Fruit fly (Drosophila melanogaster) whole organism, embryonic: ENCODE data around the gene CG6961.

ENCODE experiments used
- Adf1 ChIP-seq: fragments of 200-800 bp; sonication (Bioruptor generic); IDR thresholded peaks from 2 replicates; pipeline ENCODE4 v1.3.6; 2022; ENCODE audit warnings: missing biosample characterization, missing genetic modification characterization
- Atf-2 ChIP-seq: fragments of 200-800 bp; sonication (Bioruptor generic); optimal IDR thresholded peaks from 2 replicates; lab custom pipeline; 2016; ENCODE audit warnings: missing biosample characterization, missing genetic modification characterization
- Awh ChIP-seq: fragments of 200-800 bp; sonication (Bioruptor generic); IDR thresholded peaks from 2 replicates; pipeline ENCODE4, ENCODE4 v1.3.6; 2022; ENCODE audit warnings: missing biosample characterization, missing genetic modification characterization
- Bdp1 ChIP-seq: fragments of 200-800 bp; sonication (Bioruptor generic); optimal IDR thresholded peaks from 3 replicates; lab custom pipeline; 2016; ENCODE audit warnings: missing biosample characterization, missing genetic modification characterization
- CG10462 ChIP-seq: fragments of 200-800 bp; sonication (Bioruptor generic); optimal IDR thresholded peaks from 2 replicates; lab custom pipeline; 2016; ENCODE audit warnings: missing biosample characterization, missing genetic modification characterization
- CG10543 ChIP-seq: fragments of 200-800 bp; sonication (Bioruptor generic); optimal IDR thresholded peaks from 3 replicates; lab custom pipeline; 2017; ENCODE audit warnings: missing biosample characterization, mild to moderate bottlenecking, missing genetic modification characterization, moderate library complexity
- CG11504 ChIP-seq: fragments of 200-800 bp; sonication (Bioruptor generic); optimal IDR thresholded peaks from 3 replicates; lab custom pipeline; 2019; ENCODE audit warnings: missing biosample characterization, mild to moderate bottlenecking, missing genetic modification characterization, moderate library complexity
- CG15514 ChIP-seq: fragments of 200-800 bp; sonication (Bioruptor generic); optimal IDR thresholded peaks from 3 replicates; lab custom pipeline; 2017; ENCODE audit warnings: missing biosample characterization, missing genetic modification characterization, mild to moderate bottlenecking, moderate library complexity, missing genetic modification reagents
- CG33213 ChIP-seq: fragments of 200-800 bp; sonication (Bioruptor generic); optimal IDR thresholded peaks from 3 replicates; lab custom pipeline; 2016; ENCODE audit warnings: missing biosample characterization, missing genetic modification characterization
- CG34376 ChIP-seq: fragments of 200-800 bp; sonication (Bioruptor generic); optimal IDR thresholded peaks from 2 replicates; lab custom pipeline; 2018; ENCODE audit warnings: missing biosample characterization, mild to moderate bottlenecking, missing genetic modification characterization
- CG42726 ChIP-seq: fragments of 200-800 bp; sonication (Bioruptor generic); IDR thresholded peaks from 2 replicates; pipeline ENCODE4 v1.3.6; 2022; ENCODE audit warnings: missing biosample characterization, missing genetic modification characterization; ENCODE audit not compliant: partially characterized antibody
- CG4820 ChIP-seq: fragments of 200-800 bp; sonication (Bioruptor generic); optimal IDR thresholded peaks from 3 replicates; lab custom pipeline; 2016; ENCODE audit warnings: missing biosample characterization, missing genetic modification characterization
- CG6175 ChIP-seq: fragments of 200-800 bp; sonication (Bioruptor generic); IDR thresholded peaks from 3 replicates; pipeline ENCODE4 v1.3.6; 2022; ENCODE audit warnings: missing biosample characterization, missing genetic modification characterization
- CG7357 ChIP-seq: fragments of 200-800 bp; sonication (Bioruptor generic); IDR thresholded peaks from 3 replicates; pipeline ENCODE4 v1.3.6; 2022; ENCODE audit warnings: missing biosample characterization, missing genetic modification characterization
- CG8290 ChIP-seq, 3 experiments: fragments of 200-800 bp; sonication (Bioruptor generic); optimal IDR thresholded peaks; 2 replicates each; lab custom pipeline; 2016 to 2019; ENCODE audit warnings: missing biosample characterization in 3 of 3, missing genetic modification characterization in 3 of 3, mild to moderate bottlenecking in 2 of 3, moderate library complexity in 1 of 3
- CG8944 ChIP-seq: fragments of 200-800 bp; sonication (Bioruptor generic); optimal IDR thresholded peaks from 3 replicates; lab custom pipeline; 2016; ENCODE audit warnings: missing biosample characterization, missing genetic modification characterization
- CrebB ChIP-seq: fragments of 200-800 bp; sonication (Bioruptor generic); optimal IDR thresholded peaks from 3 replicates; lab custom pipeline; 2018; ENCODE audit warnings: missing biosample characterization, mild to moderate bottlenecking, missing genetic modification characterization
- D19A ChIP-seq: fragments of 200-800 bp; optimal IDR thresholded peaks from 3 replicates; lab custom pipeline; 2019; ENCODE audit warnings: missing biosample characterization, mild to moderate bottlenecking, missing genetic modification characterization, moderate library complexity
- Dbx ChIP-seq: fragments of 200-800 bp; sonication (Bioruptor generic); IDR thresholded peaks from 3 replicates; pipeline ENCODE4 v1.3.6; 2022; ENCODE audit warnings: missing biosample characterization, missing genetic modification characterization
- Dek ChIP-seq: fragments of 200-800 bp; sonication (Bioruptor generic); optimal IDR thresholded peaks from 3 replicates; lab custom pipeline; 2019; ENCODE audit warnings: missing biosample characterization, mild to moderate bottlenecking, missing genetic modification characterization, moderate library complexity
- Gsc ChIP-seq: fragments of 200-800 bp; sonication (Bioruptor generic); IDR thresholded peaks from 2 replicates; pipeline ENCODE4 v1.3.6; 2022; ENCODE audit warnings: missing biosample characterization, missing genetic modification characterization
- Gug ChIP-seq: fragments of 200-800 bp; sonication (Bioruptor generic); IDR thresholded peaks from 4 replicates; pipeline ENCODE4 v1.3.6; 2022; ENCODE audit warnings: missing biosample characterization, missing genetic modification characterization
- H2.0 ChIP-seq: fragments of 200-800 bp; sonication (Bioruptor generic); IDR thresholded peaks from 2 replicates; pipeline ENCODE4 v1.3.6; 2022; ENCODE audit warnings: missing biosample characterization, missing genetic modification characterization
- Lim3 ChIP-seq: fragments of 200-800 bp; sonication (Bioruptor generic); IDR thresholded peaks from 2 replicates; pipeline ENCODE4 v1.3.6; 2022; ENCODE audit warnings: missing biosample characterization, missing genetic modification characterization
- MESR4 ChIP-seq: fragments of 200-800 bp; sonication (Bioruptor generic); optimal IDR thresholded peaks from 2 replicates; lab custom pipeline; 2018; ENCODE audit warnings: missing biosample characterization, mild to moderate bottlenecking, missing genetic modification characterization, moderate library complexity
- Myb ChIP-seq: fragments of 200-800 bp; sonication (Bioruptor generic); optimal IDR thresholded peaks from 2 replicates; lab custom pipeline; 2016; ENCODE audit warnings: missing biosample characterization, missing genetic modification characterization
- NC2β ChIP-seq: fragments of 200-800 bp; sonication (Bioruptor generic); optimal IDR thresholded peaks from 2 replicates; lab custom pipeline; 2016; ENCODE audit warnings: missing biosample characterization, missing genetic modification characterization
- NfI ChIP-seq: fragments of 200-800 bp; sonication (Bioruptor generic); optimal IDR thresholded peaks from 3 replicates; lab custom pipeline; 2018; ENCODE audit warnings: missing biosample characterization, mild to moderate bottlenecking, missing genetic modification characterization, moderate library complexity
- Opbp ChIP-seq: fragments of 200-800 bp; sonication (Bioruptor generic); IDR thresholded peaks from 3 replicates; pipeline ENCODE4 v1.3.6; 2022; ENCODE audit warnings: missing biosample characterization, missing genetic modification characterization; ENCODE audit not compliant: partially characterized antibody
- Sin3A ChIP-seq: fragments of >200 bp; optimal IDR thresholded peaks from 2 replicates; lab custom pipeline; 2018
- Stat92E ChIP-seq, 3 experiments: fragments of >200 bp in 2 of 3; fragments of 200-800 bp in 1 of 3; sonication (Bioruptor generic) in 1 of 3; optimal IDR thresholded peaks; 2 replicates each; lab custom pipeline; 2017 to 2019; ENCODE audit warnings: missing biosample characterization in 3 of 3, missing genetic modification characterization in 3 of 3, mild to moderate bottlenecking in 1 of 3, moderate library complexity in 1 of 3
- Taf1 ChIP-seq: fragments of 200-800 bp; sonication (Bioruptor generic); IDR thresholded peaks from 2 replicates; pipeline ENCODE4 v1.3.6; 2022; ENCODE audit warnings: missing biosample characterization, missing genetic modification characterization
- Usf ChIP-seq: fragments of 200-800 bp; sonication (Bioruptor generic); optimal IDR thresholded peaks from 2 replicates; lab custom pipeline; 2017; ENCODE audit warnings: missing genotype, missing biosample characterization, missing genetic modification characterization
- bab2 ChIP-seq: fragments of 200-800 bp; sonication (Bioruptor generic); optimal IDR thresholded peaks from 2 replicates; lab custom pipeline; 2016; ENCODE audit warnings: missing biosample characterization, missing genetic modification characterization
- crc ChIP-seq: fragments of 200-800 bp; sonication (Bioruptor generic); optimal IDR thresholded peaks from 2 replicates; lab custom pipeline; 2016; ENCODE audit warnings: missing biosample characterization, missing genetic modification characterization
- cwo ChIP-seq: fragments of 200-800 bp; sonication (Bioruptor generic); optimal IDR thresholded peaks from 3 replicates; lab custom pipeline; 2017; ENCODE audit warnings: missing biosample characterization, missing genetic modification characterization, mild to moderate bottlenecking, moderate library complexity, missing genetic modification reagents
- da ChIP-seq: fragments of 200-800 bp; sonication (Bioruptor generic); optimal IDR thresholded peaks from 2 replicates; lab custom pipeline; 2016; ENCODE audit warnings: missing biosample characterization, missing genetic modification characterization
- gfzf ChIP-seq: fragments of 200-800 bp; sonication (Bioruptor generic); optimal IDR thresholded peaks from 2 replicates; lab custom pipeline; 2016; ENCODE audit warnings: missing biosample characterization, mild to moderate bottlenecking, missing genetic modification characterization, moderate library complexity
- gsb ChIP-seq: fragments of 200-800 bp; sonication (Bioruptor generic); IDR thresholded peaks from 2 replicates; pipeline ENCODE4 v1.3.6; 2022; ENCODE audit warnings: missing biosample characterization, missing genetic modification characterization
- hb ChIP-seq: fragments of 200-800 bp; sonication (Bioruptor generic); IDR thresholded peaks from 3 replicates; pipeline ENCODE4 v1.3.6; 2022; ENCODE audit warnings: missing biosample characterization, missing genetic modification characterization; ENCODE audit not compliant: partially characterized antibody
- hbn ChIP-seq: fragments of 200-800 bp; sonication (Bioruptor generic); IDR thresholded peaks from 2 replicates; pipeline ENCODE4 v1.3.6; 2022; ENCODE audit warnings: missing biosample characterization, missing genetic modification characterization; ENCODE audit not compliant: partially characterized antibody
- lov ChIP-seq, 2 experiments: fragments of 200-800 bp in 1 of 2; fragments of >200 bp in 1 of 2; sonication (Bioruptor generic) in 1 of 2; IDR thresholded peaks in 1 of 2; optimal IDR thresholded peaks in 1 of 2; 2 replicates in 1 of 2; 3 replicates in 1 of 2; pipeline versions ENCODE4 v1.3.6 to Lab custom; 2017 to 2022; ENCODE audit warnings: missing biosample characterization in 1 of 2, missing genetic modification characterization in 1 of 2
- maf-S ChIP-seq: fragments of 200-800 bp; sonication (Bioruptor generic); optimal IDR thresholded peaks from 2 replicates; lab custom pipeline; 2016; ENCODE audit warnings: missing biosample characterization, missing genetic modification characterization
- nau ChIP-seq: fragments of 200-800 bp; sonication (Bioruptor generic); optimal IDR thresholded peaks from 3 replicates; lab custom pipeline; 2017; ENCODE audit warnings: missing biosample characterization, mild to moderate bottlenecking, missing genetic modification characterization, missing genetic modification reagents
- onecut ChIP-seq: fragments of 200-800 bp; sonication (Bioruptor generic); IDR thresholded peaks from 2 replicates; pipeline ENCODE4 v1.3.6; 2022; ENCODE audit warnings: missing biosample characterization, missing genetic modification characterization
- pho ChIP-seq: fragments of 200-800 bp; sonication (Bioruptor generic); optimal IDR thresholded peaks from 2 replicates; lab custom pipeline; 2016; ENCODE audit warnings: missing biosample characterization, missing genetic modification characterization
- run ChIP-seq: fragments of 200-800 bp; sonication (Bioruptor generic); optimal IDR thresholded peaks from 3 replicates; lab custom pipeline; 2018; ENCODE audit warnings: missing biosample characterization, mild to moderate bottlenecking, missing genetic modification characterization
- salm ChIP-seq: fragments of 200-800 bp; sonication (Bioruptor generic); optimal IDR thresholded peaks from 2 replicates; lab custom pipeline; 2018; ENCODE audit warnings: missing biosample characterization, mild to moderate bottlenecking, missing genetic modification characterization
- sqz ChIP-seq: fragments of 200-800 bp; sonication (Bioruptor generic); optimal IDR thresholded peaks from 3 replicates; lab custom pipeline; 2018; ENCODE audit warnings: missing biosample characterization, mild to moderate bottlenecking, missing genetic modification characterization
- tap ChIP-seq: fragments of 200-800 bp; optimal IDR thresholded peaks from 3 replicates; lab custom pipeline; 2019; ENCODE audit warnings: missing biosample characterization, mild to moderate bottlenecking, missing genetic modification characterization, moderate library complexity
- unc-4 ChIP-seq: fragments of 200-800 bp; sonication (Bioruptor generic); IDR thresholded peaks from 2 replicates; pipeline ENCODE4 v1.3.6; 2022; ENCODE audit warnings: missing biosample characterization, missing genetic modification characterization; ENCODE audit not compliant: partially characterized antibody

Gene CG6961

dm6 chrX:18830396-18830795, 42.4 kb upstream of the CG6961 start, which contains the start of gene CG7101 (continued):
- TF ChIP-seq Atf-2 (GFP tag; lab: Kevin White, UChicago) (no peak), D19A (tag; lab: Kevin White, UChicago) (no peak), Usf (GFP tag; lab: Kevin White, UChicago) (no peak), NfI (GFP tag; lab: Kevin White, UChicago) (no peak), CG10462 (GFP tag; lab: Kevin White, UChicago) (no peak), CG34376 (GFP tag; lab: Kevin White, UChicago) (no peak), sqz (GFP tag; lab: Kevin White, UChicago) (no peak), gsb (no peak), onecut (GFP tag; lab: Robert Waterston, UW) (no peak), CG4820 (GFP tag; lab: Kevin White, UChicago) (no peak), CG7357 (GFP tag; lab: Robert Waterston, UW) (no peak), Awh (no peak), unc-4 (GFP tag; lab: Robert Waterston, UW) (peak; percentile 61), bab2 (GFP tag; lab: Kevin White, UChicago) (no peak), nau (GFP tag; lab: Kevin White, UChicago) (no peak), Dek (no peak), da (GFP tag; lab: Kevin White, UChicago) (no peak), Adf1 (no peak), Dbx (GFP tag; lab: Robert Waterston, UW) (no peak), Taf1 (no peak), CG6175 (GFP tag; lab: Robert Waterston, UW) (no peak), CG8290 (GFP tag; optimal IDR thresholded peaks at IDR 0.05; lab: Kevin White, UChicago) (peak; percentile 25), CG8290 (tag; optimal IDR thresholded peaks at IDR 0.05; lab: Kevin White, UChicago) (no peak), CG10543 (GFP tag; lab: Kevin White, UChicago) (no peak), salm (tag; lab: Kevin White, UChicago) (no peak), tap (tag; lab: Kevin White, UChicago) (no peak), CG33213 (GFP tag; lab: Kevin White, UChicago) (no peak), Myb (GFP tag; lab: Kevin White, UChicago) (peak; percentile 54), cwo (GFP tag; lab: Kevin White, UChicago) (no peak), Lim3 (no peak), Bdp1 (no peak), run (tag; lab: Kevin White, UChicago) (no peak), crc (GFP tag; lab: Kevin White, UChicago) (no peak), CG11504 (no peak), hbn (GFP tag; lab: Robert Waterston, UW) (peak; percentile 59; the same call in 1 of the 2 replicates), NC2β (GFP tag; lab: Kevin White, UChicago) (no peak), MESR4 (GFP tag; lab: Kevin White, UChicago) (peak; percentile 48), lov (optimal IDR thresholded peaks at IDR 0.05; lab: Kevin White, UChicago) (no peak), lov (GFP tag; IDR thresholded peaks at IDR 0.05; lab: Robert Waterston, UW) (no peak), CG42726 (no peak), maf-S (GFP tag; lab: Kevin White, UChicago) (no peak), Opbp (peak; percentile 71; the same call in 2 of the 3 replicates), hb (GFP tag; lab: Robert Waterston, UW) (peak; percentile 50; the same call in 1 of the 3 replicates), gfzf (GFP tag; lab: Kevin White, UChicago) (peak; percentile 70), pho (GFP tag; lab: Kevin White, UChicago) (no peak), CG8944 (GFP tag; lab: Kevin White, UChicago) (no peak), Sin3A (lab: Kevin White, UChicago) (peak; percentile 9), H2.0 (no peak), Stat92E (GFP tag; optimal IDR thresholded peaks at IDR 0.05; lab: Kevin White, UChicago) (no peak), CG15514 (GFP tag; lab: Kevin White, UChicago) (peak; percentile 55), CrebB (tag; lab: Kevin White, UChicago) (no peak), Gug (GFP tag; lab: Robert Waterston, UW) (no peak), Gsc (GFP tag; lab: Robert Waterston, UW) (no peak)
